Fruit fly (Drosophila melanogaster): ENCODE data around the gene Ptp61F.

The Ptp61F gene

dm6 chr3L:1334571-1335427, 140.3 kb downstream of the Ptp61F start, which contains the start of the genes Hmbs and CG2211 (continued):
- TF ChIP-seq Dip3 (GFP tag; optimal IDR thresholded peaks at IDR 0.05) (peak; percentile 86), sqz (GFP tag; optimal IDR thresholded peaks at IDR 0.05) (no peak), CG8359 (GFP tag; optimal IDR thresholded peaks at IDR 0.05; ENCODE audit: borderline replicate concordance) (no peak), zfh1 (GFP tag; IDR thresholded peaks at IDR 0.05) (peak; percentile 90), CG9817 (tag; optimal IDR thresholded peaks at IDR 0.05) (peak; percentile 81), Atf3 (GFP tag; optimal IDR thresholded peaks at IDR 0.05) (peak; percentile 80), Jarid2 (GFP tag; optimal IDR thresholded peaks at IDR 0.05) (peak; percentile 64), CG3065 (GFP tag; optimal IDR thresholded peaks at IDR 0.05) (peak; percentile 68), CG16863 (GFP tag; optimal IDR thresholded peaks at IDR 0.05) (peak; percentile 88), CG18764 (GFP tag; optimal IDR thresholded peaks at IDR 0.05) (peak; percentile 80), trem (tag; optimal IDR thresholded peaks at IDR 0.05) (peak; percentile 93), Fer1 (GFP tag; optimal IDR thresholded peaks at IDR 0.05) (peak; percentile 88), BtbVII (GFP tag; optimal IDR thresholded peaks at IDR 0.05) (peak; percentile 41), seq (GFP tag; IDR thresholded peaks at IDR 0.05) (peak; percentile 75), Fer2 (tag; optimal IDR thresholded peaks at IDR 0.05) (peak; percentile 82), crol (GFP tag; IDR thresholded peaks at IDR 0.05) (peak; percentile 33; the same call in 1 of the 2 replicates), Dip2 (GFP tag; IDR thresholded peaks at IDR 0.05) (no peak), fd96Cb (tag; optimal IDR thresholded peaks at IDR 0.05) (peak; percentile 79), cad (GFP tag; optimal IDR thresholded peaks at IDR 0.05) (no peak), gcm2 (GFP tag; optimal IDR thresholded peaks at IDR 0.05) (peak; percentile 66), slou (GFP tag; optimal IDR thresholded peaks at IDR 0.05) (peak; percentile 60), Spps (tag; optimal IDR thresholded peaks at IDR 0.05) (peak; percentile 73), CG9727 (GFP tag; optimal IDR thresholded peaks at IDR 0.05) (peak; percentile 87), dmrt99B (tag; optimal IDR thresholded peaks at IDR 0.05) (no peak), croc (GFP tag; conservative IDR thresholded peaks at IDR 0.05) (peak; percentile 52; the same call in 1 of the 3 replicates), CG9437 (GFP tag; optimal IDR thresholded peaks at IDR 0.05) (peak; percentile 34), odd (GFP tag; optimal IDR thresholded peaks at IDR 0.05) (peak; percentile 37), CG13424 (tag; optimal IDR thresholded peaks at IDR 0.05) (peak; percentile 92), HmgZ (tag; optimal IDR thresholded peaks at IDR 0.05) (peak; percentile 96), sug (tag; optimal IDR thresholded peaks at IDR 0.05) (peak; percentile 89), ftz-f1 (GFP tag; optimal IDR thresholded peaks at IDR 0.05) (peak; percentile 68), Max (GFP tag; optimal IDR thresholded peaks at IDR 0.05) (peak; percentile 92), vnd (GFP tag; IDR thresholded peaks at IDR 0.05; ENCODE audit: partially characterized antibody) (no peak), pb (GFP tag; optimal IDR thresholded peaks at IDR 0.05) (peak; percentile 18), luna (GFP tag; optimal IDR thresholded peaks at IDR 0.05) (peak; percentile 12), CG32772 (GFP tag; IDR thresholded peaks at IDR 0.05) (peak; percentile 73), CG17612 (GFP tag; IDR thresholded peaks at IDR 0.05) (peak; percentile 59; the same call in 1 of the 2 replicates), lov (optimal IDR thresholded peaks at IDR 0.05) (no peak), lov (GFP tag; IDR thresholded peaks at IDR 0.05) (peak; percentile 65; the same call in 1 of the 3 replicates), Dek (tag; optimal IDR thresholded peaks at IDR 0.05) (peak; percentile 78), CG10959 (GFP tag; IDR thresholded peaks at IDR 0.05) (peak; percentile 67), NC2β (GFP tag; optimal IDR thresholded peaks at IDR 0.05) (peak; percentile 90), dpn (GFP tag; optimal IDR thresholded peaks at IDR 0.05) (peak; percentile 92 to 94), CG8765 (GFP tag; IDR thresholded peaks at IDR 0.05) (peak; percentile 70), CG1792 (GFP tag; optimal IDR thresholded peaks at IDR 0.05) (peak; percentile 75), CG6791 (GFP tag; IDR thresholded peaks at IDR 0.05; ENCODE audit: partially characterized antibody) (peak; percentile 17; the same call in 1 of the 3 replicates), CG33213 (GFP tag; optimal IDR thresholded peaks at IDR 0.05) (peak; percentile 89), scrt (GFP tag; optimal IDR thresholded peaks at IDR 0.05) (peak; percentile 72), CG34224 (GFP tag; IDR thresholded peaks at IDR 0.05; ENCODE audit: partially characterized antibody) (no peak)

All from whole organism, embryonic.